Worm (Caenorhabditis elegans) whole organism, young adult: ENCODE data around the gene ZC395.11.
A peak's percentile ranks its signal among the peaks of the same experiment; 100 is the strongest.

Experiments used
- B0035.1 ChIP-seq: sonication (generic microtip); optimal IDR thresholded peaks from 2 replicates; lab custom pipeline; 2016; ENCODE audit warnings: missing genetic modification characterization, mild to moderate bottlenecking, missing compliant biosample characterization, missing genotype, missing genetic modification reagents
- B0261.1 ChIP-seq: sonication (generic microtip); optimal IDR thresholded peaks from 2 replicates; lab custom pipeline; 2016; ENCODE audit warnings: mild to moderate bottlenecking, missing genetic modification characterization, moderate library complexity, missing compliant biosample characterization
- F10E7.11 ChIP-seq: sonication (generic microtip); optimal IDR thresholded peaks from 2 replicates; lab custom pipeline; 2017; ENCODE audit warnings: mild to moderate bottlenecking, missing genetic modification characterization, moderate library complexity, missing compliant biosample characterization
- F22D6.2 ChIP-seq: sonication (generic microtip); optimal IDR thresholded peaks from 2 replicates; lab custom pipeline; 2016; ENCODE audit warnings: mild to moderate bottlenecking, missing genetic modification characterization, missing compliant biosample characterization
- F37B4.10 ChIP-seq: fragments of 200-800 bp; sonication (Bioruptor generic); IDR thresholded peaks from 2 replicates; pipeline ENCODE4 v1.3.6; 2022; ENCODE audit warnings: missing genetic modification characterization, missing compliant biosample characterization
- F49E8.2 ChIP-seq: sonication (generic microtip); optimal IDR thresholded peaks from 3 replicates; lab custom pipeline; 2017; ENCODE audit warnings: missing genetic modification characterization, mild to moderate bottlenecking, missing compliant biosample characterization, antibody characterized with exemption, moderate library complexity; ENCODE audit not compliant: insufficient read depth
- F52B5.7 ChIP-seq: sonication (generic microtip); optimal IDR thresholded peaks from 2 replicates; lab custom pipeline; 2016; ENCODE audit warnings: mild to moderate bottlenecking, missing genetic modification characterization, missing compliant biosample characterization
- F55B11.4 ChIP-seq: sonication (generic microtip); optimal IDR thresholded peaks from 2 replicates; lab custom pipeline; 2016; ENCODE audit warnings: missing compliant biosample characterization, missing genetic modification characterization, borderline replicate concordance; ENCODE audit not compliant: insufficient read depth
- F57C9.4 ChIP-seq: sonication (generic microtip); optimal IDR thresholded peaks from 2 replicates; lab custom pipeline; 2017; ENCODE audit warnings: mild to moderate bottlenecking, missing genetic modification characterization, missing compliant biosample characterization
- T07F8.4 ChIP-seq: sonication (generic microtip); optimal IDR thresholded peaks from 2 replicates; lab custom pipeline; 2016; ENCODE audit warnings: mild to moderate bottlenecking, missing genetic modification characterization, moderate library complexity, missing compliant biosample characterization
- Y53G8AR.9 ChIP-seq: fragments of 200-800 bp; sonication (Bioruptor generic); conservative IDR thresholded peaks from 2 replicates; pipeline ENCODE4 v1.3.6; 2022; ENCODE audit warnings: missing genetic modification reagents, missing genetic modification characterization, missing compliant biosample characterization
- ZK185.1 ChIP-seq: sonication (generic microtip); optimal IDR thresholded peaks from 2 replicates; lab custom pipeline; 2016; ENCODE audit warnings: mild to moderate bottlenecking, missing genetic modification characterization, missing compliant biosample characterization; ENCODE audit not compliant: poor library complexity, severe bottlenecking
- aptf-2 ChIP-seq: fragments of 200-800 bp; sonication (Bioruptor generic); conservative IDR thresholded peaks from 2 replicates; pipeline ENCODE4 v1.3.6; 2022; ENCODE audit warnings: missing genetic modification reagents, missing genetic modification characterization, missing compliant biosample characterization
- bed-1 ChIP-seq: fragments of 200-800 bp; sonication (Bioruptor generic); IDR thresholded peaks from 2 replicates; pipeline ENCODE4 v1.3.6; 2022; ENCODE audit warnings: missing genetic modification reagents, missing genetic modification characterization, missing compliant biosample characterization
- ceh-100 ChIP-seq: fragments of 200-800 bp; sonication (Bioruptor generic); IDR thresholded peaks from 2 replicates; pipeline ENCODE4 v1.3.6; 2022; ENCODE audit warnings: missing genetic modification reagents, missing genetic modification characterization, missing compliant biosample characterization
- ceh-40 ChIP-seq: fragments of 200-800 bp; sonication (Bioruptor generic); IDR thresholded peaks from 2 replicates; pipeline ENCODE4 v1.3.6; 2022; ENCODE audit warnings: missing genetic modification characterization, missing compliant biosample characterization
- ceh-79 ChIP-seq: sonication (generic microtip); optimal IDR thresholded peaks from 2 replicates; lab custom pipeline; 2017; ENCODE audit warnings: mild to moderate bottlenecking, missing genetic modification characterization, missing compliant biosample characterization
- dpff-1 ChIP-seq: sonication (generic microtip); optimal IDR thresholded peaks from 2 replicates; lab custom pipeline; 2017; ENCODE audit warnings: mild to moderate bottlenecking, missing genetic modification characterization, missing compliant biosample characterization
- egl-44 ChIP-seq: fragments of 200-800 bp; sonication (Bioruptor generic); IDR thresholded peaks from 2 replicates; pipeline ENCODE4 v1.3.6; 2022; ENCODE audit warnings: missing genetic modification reagents, missing genetic modification characterization, missing compliant biosample characterization
- ekl-4 ChIP-seq: fragments of 200-800 bp; sonication (Bioruptor generic); IDR thresholded peaks from 2 replicates; pipeline ENCODE4 v1.3.6; 2022; ENCODE audit warnings: missing genetic modification reagents, missing genetic modification characterization, missing compliant biosample characterization
- him-1 ChIP-seq: sonication (generic microtip); optimal IDR thresholded peaks from 2 replicates; lab custom pipeline; 2016; ENCODE audit warnings: missing genotype, missing genetic modification reagents, missing genetic modification characterization, missing compliant biosample characterization
- hlh-12 ChIP-seq: sonication (generic microtip); optimal IDR thresholded peaks from 2 replicates; lab custom pipeline; 2016; ENCODE audit warnings: missing genetic modification characterization, missing compliant biosample characterization
- hlh-26 ChIP-seq: fragments of 200-800 bp; sonication (Bioruptor generic); conservative IDR thresholded peaks from 2 replicates; pipeline ENCODE4 v1.3.6; 2022; ENCODE audit warnings: missing genetic modification reagents, missing genetic modification characterization, missing compliant biosample characterization
- hmg-1.2 ChIP-seq: fragments of 200-800 bp; sonication (Bioruptor generic); IDR thresholded peaks from 2 replicates; pipeline ENCODE4 v1.3.6; 2022; ENCODE audit warnings: missing genetic modification reagents, missing genetic modification characterization, missing compliant biosample characterization
- hrde-1 ChIP-seq: sonication (generic microtip); optimal IDR thresholded peaks from 2 replicates; lab custom pipeline; 2016; ENCODE audit warnings: missing genetic modification characterization, mild to moderate bottlenecking, missing compliant biosample characterization, moderate library complexity, missing genotype, missing genetic modification reagents, borderline replicate concordance
- lag-1 ChIP-seq: fragments of 200-800 bp; sonication (Bioruptor generic); IDR thresholded peaks from 2 replicates; pipeline ENCODE4 v1.3.6; 2022; ENCODE audit warnings: missing genetic modification reagents, missing genetic modification characterization, missing compliant biosample characterization
- let-526 ChIP-seq: fragments of 200-800 bp; sonication (Bioruptor generic); IDR thresholded peaks from 2 replicates; pipeline ENCODE4 v1.3.6; 2022; ENCODE audit warnings: missing genetic modification reagents, missing genetic modification characterization, missing compliant biosample characterization
- let-607 ChIP-seq, 2 experiments: fragments of 200-800 bp in 1 of 2; sonication (Bioruptor generic) in 1 of 2; sonication (generic microtip) in 1 of 2; optimal IDR thresholded peaks; 2 replicates each; lab custom pipeline; 2016 to 2018; ENCODE audit warnings: mild to moderate bottlenecking in 2 of 2, missing compliant biosample characterization in 2 of 2, missing genetic modification characterization in 2 of 2, moderate library complexity in 2 of 2, missing genotype in 1 of 2
- lin-35 ChIP-seq, 3 experiments: fragments of 150-350 bp in 2 of 3; sonication (generic microtip) in 1 of 3; optimal IDR thresholded peaks; 2 replicates each; lab custom pipeline; 2014 to 2018; ENCODE audit warnings: missing biosample characterization in 3 of 3, missing genetic modification characterization in 3 of 3, missing genetic modification reagents in 3 of 3
- lin-40 ChIP-seq: sonication (generic microtip); optimal IDR thresholded peaks from 2 replicates; lab custom pipeline; 2016; ENCODE audit warnings: missing genetic modification characterization, mild to moderate bottlenecking, missing compliant biosample characterization, missing genotype, missing genetic modification reagents
- lir-1 ChIP-seq: fragments of 200-800 bp; sonication (Bioruptor generic); conservative IDR thresholded peaks from 2 replicates; pipeline ENCODE4 v1.3.6; 2022; ENCODE audit warnings: missing genetic modification reagents, missing genetic modification characterization, missing compliant biosample characterization
- madf-3 ChIP-seq: fragments of 200-800 bp; sonication (Bioruptor generic); IDR thresholded peaks from 2 replicates; pipeline ENCODE4 v1.3.6; 2022; ENCODE audit warnings: missing genetic modification reagents, missing genetic modification characterization, missing compliant biosample characterization
- mcd-1 ChIP-seq: fragments of 200-800 bp; sonication (Bioruptor generic); IDR thresholded peaks from 2 replicates; pipeline ENCODE4 v1.3.6; 2022; ENCODE audit warnings: missing genetic modification reagents, missing genetic modification characterization, missing compliant biosample characterization
- nhr-179 ChIP-seq: sonication (generic microtip); optimal IDR thresholded peaks from 2 replicates; lab custom pipeline; 2016; ENCODE audit warnings: mild to moderate bottlenecking, missing genetic modification characterization, missing compliant biosample characterization
- nhr-80 ChIP-seq: sonication (generic microtip); optimal IDR thresholded peaks from 2 replicates; lab custom pipeline; 2016; ENCODE audit warnings: missing genetic modification characterization, missing compliant biosample characterization
- pbrm-1 ChIP-seq: fragments of 200-800 bp; sonication (Bioruptor generic); IDR thresholded peaks from 2 replicates; pipeline ENCODE4 v1.3.6; 2022; ENCODE audit warnings: missing genetic modification reagents, missing genetic modification characterization, missing compliant biosample characterization
- repo-1 ChIP-seq: sonication (generic microtip); optimal IDR thresholded peaks from 2 replicates; lab custom pipeline; 2017; ENCODE audit warnings: mild to moderate bottlenecking, missing genetic modification characterization, missing compliant biosample characterization
- sdz-38 ChIP-seq: sonication (generic microtip); optimal IDR thresholded peaks from 2 replicates; lab custom pipeline; 2016; ENCODE audit warnings: missing genotype, missing genetic modification characterization, missing compliant biosample characterization
- snpc-1.1 ChIP-seq: sonication (generic microtip); optimal IDR thresholded peaks from 2 replicates; lab custom pipeline; 2017; ENCODE audit warnings: missing genetic modification characterization, mild to moderate bottlenecking, missing compliant biosample characterization, antibody characterized with exemption, moderate library complexity, missing genotype, missing genetic modification reagents; ENCODE audit not compliant: insufficient read depth
- snpc-3.4 ChIP-seq: sonication (generic microtip); optimal IDR thresholded peaks from 2 replicates; lab custom pipeline; 2017; ENCODE audit warnings: missing genetic modification characterization, mild to moderate bottlenecking, missing compliant biosample characterization, antibody characterized with exemption, moderate library complexity, missing genotype, missing genetic modification reagents
- somi-1 ChIP-seq: fragments of 200-800 bp; sonication (Bioruptor generic); optimal IDR thresholded peaks from 2 replicates; lab custom pipeline; 2018; ENCODE audit warnings: mild to moderate bottlenecking, missing genetic modification characterization, missing compliant biosample characterization
- tlf-1 ChIP-seq: fragments of 200-800 bp; sonication (Bioruptor generic); optimal IDR thresholded peaks from 2 replicates; lab custom pipeline; 2018; ENCODE audit warnings: mild to moderate bottlenecking, missing genetic modification characterization, missing compliant biosample characterization
- unc-130 ChIP-seq: sonication (generic microtip); optimal IDR thresholded peaks from 2 replicates; lab custom pipeline; 2016; ENCODE audit warnings: missing genetic modification reagents, missing genetic modification characterization, missing compliant biosample characterization
- zfh-2 ChIP-seq: fragments of 200-800 bp; sonication (Bioruptor generic); conservative IDR thresholded peaks from 2 replicates; pipeline ENCODE4 v1.3.6; 2022; ENCODE audit warnings: missing genetic modification reagents, missing genetic modification characterization, missing compliant biosample characterization
- ztf-22 ChIP-seq: fragments of 200-800 bp; sonication (Bioruptor generic); optimal IDR thresholded peaks from 2 replicates; lab custom pipeline; 2018; ENCODE audit warnings: mild to moderate bottlenecking, missing genetic modification characterization, moderate library complexity, missing compliant biosample characterization
- ztf-25 ChIP-seq: fragments of 200-800 bp; sonication (Bioruptor generic); IDR thresholded peaks from 2 replicates; pipeline ENCODE4 v1.3.6; 2022; ENCODE audit warnings: missing genetic modification reagents, missing genetic modification characterization, missing compliant biosample characterization
- ztf-28 ChIP-seq: fragments of 200-800 bp; sonication (Bioruptor generic); IDR thresholded peaks from 2 replicates; pipeline ENCODE4 v1.3.6; 2022; ENCODE audit warnings: missing genetic modification reagents, missing genetic modification characterization, missing compliant biosample characterization

Gene ZC395.11

ce11 chrIII:5305725-5306124 is 19.6 kb upstream of the ZC395.11 start (continued):
- TF ChIP-seq ekl-4 = no peak; the same call in 1 of the 2 replicates
- no peak for TF ChIP-seq dpff-1 (tag; lab: Kevin White, UChicago)
- peak; percentile 83; the same call in 1 of the 2 replicates for TF ChIP-seq ztf-28 (GFP tag; lab: Robert Waterston, UW)
- peak; percentile 84 for TF ChIP-seq hmg-1.2 (GFP tag; lab: Robert Waterston, UW)
- peak; percentile 49 for TF ChIP-seq tlf-1
- peak; percentile 49 for TF ChIP-seq lin-40 (tag; lab: Kevin White, UChicago)
- TF ChIP-seq B0035.1 (tag; lab: Kevin White, UChicago) = no peak
- no peak for TF ChIP-seq ztf-22 (GFP tag; lab: Kevin White, UChicago)
- TF ChIP-seq repo-1 (tag; lab: Kevin White, UChicago) = peak; percentile 67
- no peak for TF ChIP-seq F55B11.4 (tag; lab: Kevin White, UChicago)
- TF ChIP-seq aptf-2 (GFP tag; lab: Robert Waterston, UW) = peak; percentile 72; the same call in 1 of the 2 replicates
- TF ChIP-seq F22D6.2 (tag; lab: Kevin White, UChicago) = peak; percentile 25
- no peak; the same call in 1 of the 2 replicates for TF ChIP-seq mcd-1
- TF ChIP-seq B0261.1 (tag; lab: Kevin White, UChicago) = peak; percentile 95
- TF ChIP-seq lin-35 (GFP tag; optimal IDR thresholded peaks at IDR 0.05; lab: Kevin White, UChicago) = peak in 1 of 3 experiments; percentile 43
- TF ChIP-seq F57C9.4 (tag; lab: Kevin White, UChicago) = no peak
- peak; percentile 91 for TF ChIP-seq ceh-79 (tag; lab: Kevin White, UChicago)
- TF ChIP-seq nhr-80 (tag; lab: Kevin White, UChicago) = peak; percentile 30
- TF ChIP-seq lir-1 (GFP tag; lab: Robert Waterston, UW) = 0 out of 2 replicates have a peak, but pooled peaks have one; percentile 10
- TF ChIP-seq nhr-179 (tag; lab: Kevin White, UChicago) = peak; percentile 31
- no peak for TF ChIP-seq hlh-26 (GFP tag; lab: Robert Waterston, UW)
- TF ChIP-seq egl-44 (GFP tag; lab: Robert Waterston, UW) = peak; percentile 87; the same call in 1 of the 2 replicates
- TF ChIP-seq unc-130 (GFP tag; lab: Kevin White, UChicago) = peak; percentile 66
- TF ChIP-seq hlh-12 (tag; lab: Kevin White, UChicago) = peak; percentile 61
- peak; percentile 85 for TF ChIP-seq him-1 (tag; lab: Kevin White, UChicago)
- peak; percentile 91 for TF ChIP-seq ceh-40 (GFP tag; lab: Robert Waterston, UW)
- peak; percentile 64; the same call in 1 of the 2 replicates for TF ChIP-seq lag-1 (GFP tag; lab: Robert Waterston, UW)
- peak; percentile 76 for TF ChIP-seq somi-1 (GFP tag; lab: Kevin White, UChicago)
- TF ChIP-seq snpc-3.4 = peak; percentile 80
- TF ChIP-seq F10E7.11 (tag; lab: Kevin White, UChicago) = peak; percentile 57
- peak in 1 of 2 experiments; percentile 58 for TF ChIP-seq let-607 (tag; optimal IDR thresholded peaks at IDR 0.05; lab: Kevin White, UChicago)
- TF ChIP-seq sdz-38 (tag; lab: Kevin White, UChicago) = no peak
- peak; percentile 86 for TF ChIP-seq pbrm-1 (GFP tag; lab: Robert Waterston, UW)
- no peak for TF ChIP-seq zfh-2 (GFP tag; lab: Robert Waterston, UW)
- peak; percentile 83 for TF ChIP-seq F52B5.7 (tag; lab: Kevin White, UChicago)
- peak; percentile 67 for TF ChIP-seq hrde-1 (tag; lab: Kevin White, UChicago)
- peak; percentile 88; the same call in 1 of the 2 replicates for TF ChIP-seq F37B4.10
- peak; percentile 59 for TF ChIP-seq snpc-1.1 (tag; lab: Kevin White, UChicago)
- peak; percentile 70 for TF ChIP-seq T07F8.4
- 0 out of 2 replicates have a peak, but pooled peaks have one; percentile 41 for TF ChIP-seq ceh-100
- 0 out of 2 replicates have a peak, but pooled peaks have one; percentile 43 for TF ChIP-seq let-526 (GFP tag; lab: Robert Waterston, UW)
- peak; percentile 66 for TF ChIP-seq F49E8.2 (tag; lab: Kevin White, UChicago)
- no peak for TF ChIP-seq bed-1 (GFP tag; lab: Robert Waterston, UW)
- TF ChIP-seq madf-3 = peak; percentile 83
- TF ChIP-seq Y53G8AR.9 (GFP tag; lab: Robert Waterston, UW) = peak; percentile 68; the same call in 1 of the 2 replicates
- TF ChIP-seq ztf-25 (GFP tag; lab: Robert Waterston, UW) = peak; percentile 99
- TF ChIP-seq ZK185.1 = peak; percentile 94
